Worm (Caenorhabditis elegans) whole organism, L2 larva: ENCODE measurements around the gene git-1.

Source experiments
- F13H6.1 ChIP-seq: sonication (generic microtip); optimal IDR thresholded peaks from 2 replicates; lab custom pipeline; 2016; ENCODE audit warnings: missing genetic modification characterization, missing compliant biosample characterization
- R02D3.7 ChIP-seq: fragments of 150-350 bp; optimal IDR thresholded peaks from 2 replicates; lab custom pipeline; 2014; ENCODE audit warnings: missing biosample characterization, missing genetic modification characterization
- ZK546.5 ChIP-seq: sonication (generic microtip); optimal IDR thresholded peaks from 2 replicates; lab custom pipeline; 2017; ENCODE audit warnings: missing biosample characterization, missing genetic modification characterization
- blmp-1 ChIP-seq: sonication (generic microtip); optimal IDR thresholded peaks from 2 replicates; lab custom pipeline; 2017; ENCODE audit warnings: missing genetic modification characterization, mild to moderate bottlenecking, missing compliant biosample characterization, antibody characterized with exemption, moderate library complexity; ENCODE audit not compliant: insufficient read depth
- ceh-16 ChIP-seq: fragments of 150-350 bp; optimal IDR thresholded peaks from 2 replicates; lab custom pipeline; 2014; ENCODE audit warnings: missing biosample characterization, missing genetic modification characterization
- ceh-82 ChIP-seq: fragments of 150-350 bp; optimal IDR thresholded peaks from 2 replicates; lab custom pipeline; 2014; ENCODE audit warnings: missing biosample characterization, missing genetic modification characterization
- crh-2 ChIP-seq: sonication (generic microtip); optimal IDR thresholded peaks from 2 replicates; lab custom pipeline; 2017; ENCODE audit warnings: missing biosample characterization, missing genetic modification characterization
- dmd-4 ChIP-seq: sonication (generic microtip); optimal IDR thresholded peaks from 2 replicates; lab custom pipeline; 2017; ENCODE audit warnings: missing biosample characterization, missing genetic modification characterization
- egl-27 ChIP-seq: sonication (generic microtip); optimal IDR thresholded peaks from 3 replicates; lab custom pipeline; 2017; ENCODE audit warnings: missing biosample characterization, missing genetic modification reagents, missing genetic modification characterization
- fos-1 ChIP-seq: fragments of 150-350 bp; optimal IDR thresholded peaks from 2 replicates; lab custom pipeline; 2014; ENCODE audit warnings: missing biosample characterization, missing genetic modification characterization
- lsy-2 ChIP-seq, 2 experiments: fragments of 150-350 bp in 1 of 2; sonication (generic microtip) in 1 of 2; optimal IDR thresholded peaks; 2 replicates each; lab custom pipeline; 2014 to 2017; ENCODE audit warnings: missing biosample characterization in 2 of 2, missing genetic modification characterization in 2 of 2
- mab-5 ChIP-seq: fragments of 150-350 bp; optimal IDR thresholded peaks from 2 replicates; lab custom pipeline; 2014; ENCODE audit warnings: missing biosample characterization, missing genetic modification characterization
- mbf-1 ChIP-seq: sonication (generic microtip); optimal IDR thresholded peaks from 2 replicates; lab custom pipeline; 2017; ENCODE audit warnings: missing biosample characterization, missing genetic modification characterization
- mdl-1 ChIP-seq, 2 experiments: fragments of 150-350 bp in 1 of 2; sonication (generic microtip) in 1 of 2; optimal IDR thresholded peaks; 2 replicates each; lab custom pipeline; 2017; ENCODE audit warnings: missing biosample characterization in 2 of 2, missing genetic modification characterization in 2 of 2
- nhr-10 ChIP-seq: sonication (generic microtip); optimal IDR thresholded peaks from 2 replicates; lab custom pipeline; 2017; ENCODE audit warnings: missing biosample characterization, missing genetic modification characterization
- nhr-11 ChIP-seq: fragments of 150-350 bp; optimal IDR thresholded peaks from 2 replicates; lab custom pipeline; 2014; ENCODE audit warnings: missing biosample characterization, missing genetic modification characterization
- nhr-12 ChIP-seq: fragments of 150-350 bp; optimal IDR thresholded peaks from 2 replicates; lab custom pipeline; 2014; ENCODE audit warnings: missing biosample characterization, missing genetic modification characterization
- nhr-129 ChIP-seq: fragments of 150-350 bp; optimal IDR thresholded peaks from 2 replicates; lab custom pipeline; 2014; ENCODE audit warnings: missing biosample characterization, missing genetic modification characterization
- nhr-21 ChIP-seq: fragments of 150-350 bp; optimal IDR thresholded peaks from 2 replicates; lab custom pipeline; 2014; ENCODE audit warnings: missing biosample characterization, missing genetic modification characterization
- nhr-237 ChIP-seq: fragments of 150-350 bp; optimal IDR thresholded peaks from 2 replicates; lab custom pipeline; 2014; ENCODE audit warnings: missing biosample characterization, missing genetic modification characterization
- nhr-25 ChIP-seq: fragments of 150-350 bp; sonication (generic microtip); optimal IDR thresholded peaks from 3 replicates; lab custom pipeline; 2014; ENCODE audit warnings: missing biosample characterization, missing genetic modification characterization
- peb-1 ChIP-seq: fragments of 150-350 bp; optimal IDR thresholded peaks from 2 replicates; lab custom pipeline; 2014; ENCODE audit warnings: missing biosample characterization, missing genetic modification characterization
- sma-3 ChIP-seq: sonication (generic microtip); optimal IDR thresholded peaks from 2 replicates; lab custom pipeline; 2016; ENCODE audit warnings: missing genetic modification reagents, missing genetic modification characterization, missing compliant biosample characterization
- sma-9 ChIP-seq, 2 experiments: fragments of 150-350 bp in 1 of 2; sonication (generic microtip) in 1 of 2; optimal IDR thresholded peaks; 2 replicates each; lab custom pipeline; 2014 to 2016; ENCODE audit warnings: missing genetic modification characterization in 2 of 2, mild to moderate bottlenecking in 1 of 2, missing biosample characterization in 1 of 2, missing compliant biosample characterization in 1 of 2, missing genetic modification reagents in 1 of 2, moderate library complexity in 1 of 2
- snpc-4 ChIP-seq: fragments of 150-350 bp; optimal IDR thresholded peaks from 2 replicates; lab custom pipeline; 2014; ENCODE audit warnings: missing biosample characterization, missing genetic modification characterization
- unc-39 ChIP-seq: fragments of 150-350 bp; optimal IDR thresholded peaks from 2 replicates; lab custom pipeline; 2014; ENCODE audit warnings: missing biosample characterization, missing genetic modification characterization
- unc-62 ChIP-seq: fragments of 150-350 bp; optimal IDR thresholded peaks from 2 replicates; lab custom pipeline; 2014; ENCODE audit warnings: missing biosample characterization, missing genetic modification reagents, missing genetic modification characterization
- zag-1 ChIP-seq: fragments of 150-350 bp; optimal IDR thresholded peaks from 2 replicates; lab custom pipeline; 2014; ENCODE audit warnings: missing biosample characterization, missing genetic modification characterization
- ztf-1 ChIP-seq: fragments of 200-800 bp; sonication (Bioruptor generic); conservative IDR thresholded peaks from 2 replicates; pipeline ENCODE4 v1.3.6; 2022; ENCODE audit warnings: missing genetic modification characterization, missing compliant biosample characterization
- ztf-11 ChIP-seq: sonication (generic microtip); optimal IDR thresholded peaks from 2 replicates; lab custom pipeline; 2017; ENCODE audit warnings: missing biosample characterization, missing genetic modification characterization
- ztf-4 ChIP-seq: fragments of 150-350 bp; optimal IDR thresholded peaks from 2 replicates; lab custom pipeline; 2014; ENCODE audit warnings: missing biosample characterization, missing genetic modification characterization

git-1 gene

ce11 chrX:10514056-10514455 lies 10.6 kb upstream of the git-1 start:
- no peak for TF ChIP-seq ceh-82 (tag; lab: Kevin White, UChicago)
- no peak for TF ChIP-seq nhr-21 (tag; lab: Kevin White, UChicago)
- no peak for TF ChIP-seq dmd-4
- TF ChIP-seq blmp-1 (tag; lab: Kevin White, UChicago): no peak
- TF ChIP-seq lsy-2 (tag; optimal IDR thresholded peaks at IDR 0.05; lab: Kevin White, UChicago): no peak
- TF ChIP-seq ztf-11 (tag; lab: Kevin White, UChicago): no peak
- TF ChIP-seq ceh-16 (tag; lab: Kevin White, UChicago): no peak
- no peak for TF ChIP-seq egl-27 (tag; lab: Kevin White, UChicago)
- TF ChIP-seq zag-1: no peak

- TF ChIP-seq sma-3 (GFP tag; lab: Kevin White, UChicago) (no peak), crh-2 (tag; lab: Kevin White, UChicago) (no peak), ztf-11 (tag; lab: Kevin White, UChicago) (no peak), nhr-25 (tag; lab: Kevin White, UChicago) (no peak), nhr-237 (tag; lab: Kevin White, UChicago) (no peak), mdl-1 (tag; optimal IDR thresholded peaks at IDR 0.05; lab: Kevin White, UChicago) (no peak), nhr-10 (no peak), ceh-16 (tag; lab: Kevin White, UChicago) (no peak), ztf-4 (tag; lab: Kevin White, UChicago) (no peak), nhr-11 (tag; lab: Kevin White, UChicago) (no peak), ztf-1 (GFP tag; lab: Robert Waterston, UW) (no peak), nhr-129 (tag; lab: Kevin White, UChicago) (no peak), ZK546.5 (tag; lab: Kevin White, UChicago) (no peak), snpc-4 (tag; lab: Kevin White, UChicago) (no peak), unc-62 (GFP tag; lab: Kevin White, UChicago) (no peak), F13H6.1 (no peak), sma-9 (GFP tag; optimal IDR thresholded peaks at IDR 0.05; lab: Kevin White, UChicago) (no peak), sma-9 (tag; optimal IDR thresholded peaks at IDR 0.05; lab: Kevin White, UChicago) (no peak)
These were observed 9.9 kb upstream of the git-1 start for ce11 chrX:10514834-10515233.

ce11 chrX:10516549-10516948 lies 8.1 kb upstream of the git-1 start:
- TF ChIP-seq mbf-1 (tag; lab: Kevin White, UChicago) (no peak), nhr-25 (tag; lab: Kevin White, UChicago) (peak; percentile 7)

- no peak for TF ChIP-seq nhr-12 (tag; lab: Kevin White, UChicago)
- no peak for TF ChIP-seq R02D3.7 (tag; lab: Kevin White, UChicago)
- TF ChIP-seq peb-1 (tag; lab: Kevin White, UChicago): no peak
These were observed 4.5 kb upstream of the git-1 start for ce11 chrX:10520185-10520584.

- TF ChIP-seq unc-39 (tag; lab: Kevin White, UChicago): no peak
These were observed 3.4 kb upstream of the git-1 start, which contains the start of gene F14F3.4 for ce11 chrX:10521313-10521712. F14F3.4 (minus strand) TSS chrX:10521413.

ce11 chrX:10527414-10527813 lies 2.7 kb downstream of the git-1 start:
- TF ChIP-seq crh-2 (tag; lab: Kevin White, UChicago): no peak
- TF ChIP-seq sma-9 (GFP tag; optimal IDR thresholded peaks at IDR 0.05; lab: Kevin White, UChicago): peak; percentile 42
- no peak for TF ChIP-seq sma-9 (tag; optimal IDR thresholded peaks at IDR 0.05; lab: Kevin White, UChicago)
- no peak for TF ChIP-seq F13H6.1
- no peak for TF ChIP-seq ztf-4 (tag; lab: Kevin White, UChicago)
- peak; percentile 13 for TF ChIP-seq fos-1 (tag; lab: Kevin White, UChicago)

- peak; percentile 38 for TF ChIP-seq fos-1 (tag; lab: Kevin White, UChicago)
- TF ChIP-seq mab-5: no peak
These were observed 4.3 kb downstream of the git-1 start, which contains the start of the genes F14F3.5 and slcf-1 for ce11 chrX:10528993-10529392. F14F3.5 (minus strand) TSS chrX:10529226. slcf-1 (plus strand) TSS chrX:10529294.
